Worm (Caenorhabditis elegans): ENCODE measurements around the gene lmtr-2.

lmtr-2 gene

ce11 chrV:8031121-8031520 is 20.2 kb upstream of the lmtr-2 start, which contains the start of gene vars-1:
vars-1 (plus strand) TSS chrV:8031411.
- TF ChIP-seq nhr-6 (tag; optimal IDR thresholded peaks at IDR 0.05) (no peak), mab-5 (tag; optimal IDR thresholded peaks at IDR 0.05) (no peak), lsy-2 (tag; optimal IDR thresholded peaks at IDR 0.05) (peak in 1 of 2 experiments; percentile 76), unc-55 (GFP tag; optimal IDR thresholded peaks at IDR 0.05) (peak; percentile 64), snpc-4 (tag; optimal IDR thresholded peaks at IDR 0.05) (no peak), dmd-4 (tag; optimal IDR thresholded peaks at IDR 0.05) (no peak), nhr-21 (tag; optimal IDR thresholded peaks at IDR 0.05) (peak; percentile 48), ztf-4 (tag; optimal IDR thresholded peaks at IDR 0.05) (no peak), nhr-129 (tag; optimal IDR thresholded peaks at IDR 0.05) (peak; percentile 13), ZK546.5 (tag; optimal IDR thresholded peaks at IDR 0.05) (no peak), zag-1 (tag; optimal IDR thresholded peaks at IDR 0.05) (no peak), crh-2 (tag; optimal IDR thresholded peaks at IDR 0.05) (peak; percentile 50), mdl-1 (tag; optimal IDR thresholded peaks at IDR 0.05) (no peak), fos-1 (tag; optimal IDR thresholded peaks at IDR 0.05) (no peak), lin-39 (tag; optimal IDR thresholded peaks at IDR 0.05) (no peak), sma-9 (GFP tag; optimal IDR thresholded peaks at IDR 0.05) (peak; percentile 42), sma-9 (tag; optimal IDR thresholded peaks at IDR 0.05) (no peak), nhr-12 (tag; optimal IDR thresholded peaks at IDR 0.05) (no peak), nhr-237 (tag; optimal IDR thresholded peaks at IDR 0.05) (no peak), ama-1 (optimal IDR thresholded peaks at IDR 0.05) (no peak), ztf-1 (GFP tag; conservative IDR thresholded peaks at IDR 0.05) (no peak), ceh-82 (tag; optimal IDR thresholded peaks at IDR 0.05) (no peak), aly-2 (tag; optimal IDR thresholded peaks at IDR 0.05) (no peak), sma-3 (GFP tag; optimal IDR thresholded peaks at IDR 0.05) (peak; percentile 43), elt-1 (tag; optimal IDR thresholded peaks at IDR 0.05) (no peak), egl-27 (tag; optimal IDR thresholded peaks at IDR 0.05) (peak; percentile 4), gmeb-1 (tag; optimal IDR thresholded peaks at IDR 0.05) (peak; percentile 97), ceh-16 (tag; optimal IDR thresholded peaks at IDR 0.05) (no peak), elt-3 (tag; optimal IDR thresholded peaks at IDR 0.05) (no peak), Y55F3AM.14 (GFP tag; optimal IDR thresholded peaks at IDR 0.05) (no peak), peb-1 (tag; optimal IDR thresholded peaks at IDR 0.05) (no peak), R02D3.7 (tag; optimal IDR thresholded peaks at IDR 0.05) (no peak), ztf-11 (tag; optimal IDR thresholded peaks at IDR 0.05) (no peak), nhr-23 (tag; optimal IDR thresholded peaks at IDR 0.05) (no peak), sem-4 (tag; optimal IDR thresholded peaks at IDR 0.05) (no peak), lin-11 (tag; optimal IDR thresholded peaks at IDR 0.05) (no peak), unc-62 (GFP tag; optimal IDR thresholded peaks at IDR 0.05) (no peak), nhr-10 (tag; optimal IDR thresholded peaks at IDR 0.05) (no peak), C34F6.9 (tag; optimal IDR thresholded peaks at IDR 0.05) (peak; percentile 66), lin-13 (GFP tag; optimal IDR thresholded peaks at IDR 0.05) (peak; percentile 35), alr-1 (tag; optimal IDR thresholded peaks at IDR 0.05) (no peak), skn-1 (tag; optimal IDR thresholded peaks at IDR 0.05) (no peak), nhr-25 (tag; optimal IDR thresholded peaks at IDR 0.05) (peak; percentile 29), mbf-1 (tag; optimal IDR thresholded peaks at IDR 0.05) (no peak), unc-39 (tag; optimal IDR thresholded peaks at IDR 0.05) (no peak), F13H6.1 (tag; optimal IDR thresholded peaks at IDR 0.05) (no peak)

ce11 chrV:8028825-8029489 is 18.1 kb upstream of the lmtr-2 start, which contains the start of gene oma-2:
oma-2 (plus strand) TSS chrV:8029439.
- no peak for TF ChIP-seq alr-1 (tag; optimal IDR thresholded peaks at IDR 0.05)
- TF ChIP-seq dmd-4 (tag; optimal IDR thresholded peaks at IDR 0.05) = no peak
- TF ChIP-seq nhr-6 (tag; optimal IDR thresholded peaks at IDR 0.05) = no peak
- no peak for TF ChIP-seq unc-39 (tag; optimal IDR thresholded peaks at IDR 0.05)

Data from whole organism, L2 larva.